Worm (Caenorhabditis elegans) whole organism, L4 larva: ENCODE measurements around the gene mltn-11.

Experiments
- D1046.2 ChIP-seq: fragments of 200-800 bp; sonication (Bioruptor generic); IDR thresholded peaks from 2 replicates; pipeline ENCODE4 v1.3.6; 2022; ENCODE audit warnings: missing genetic modification characterization, missing compliant biosample characterization
- Y105C5A.15 ChIP-seq: fragments of 200-800 bp; sonication (Bioruptor generic); IDR thresholded peaks from 2 replicates; pipeline ENCODE4 v1.3.6; 2022; ENCODE audit warnings: missing genetic modification characterization, missing compliant biosample characterization
- ZK546.5 ChIP-seq, 2 experiments: sonication (generic microtip); optimal IDR thresholded peaks; 2 replicates each; lab custom pipeline; 2017; ENCODE audit warnings: missing biosample characterization in 2 of 2, missing genetic modification characterization in 2 of 2
- aha-1 ChIP-seq: fragments of 150-350 bp; peaks from one replicate; lab custom pipeline; 2014; ENCODE audit warnings: missing biosample characterization, missing genetic modification characterization
- ceh-28 ChIP-seq: fragments of 150-350 bp; optimal IDR thresholded peaks from 2 replicates; lab custom pipeline; 2014; ENCODE audit warnings: missing biosample characterization, missing genetic modification reagents, missing genetic modification characterization
- ces-1 ChIP-seq: fragments of 150-350 bp; sonication (generic microtip); optimal IDR thresholded peaks from 4 replicates; lab custom pipeline; 2014; ENCODE audit warnings: missing biosample characterization, missing genetic modification reagents, missing genetic modification characterization
- daf-16 ChIP-seq, 3 experiments: sonication (generic microtip); optimal IDR thresholded peaks; 2 replicates each; lab custom pipeline; 2016 to 2017; ENCODE audit warnings: missing genetic modification characterization in 3 of 3, missing genetic modification reagents in 3 of 3, mild to moderate bottlenecking in 2 of 3, missing compliant biosample characterization in 2 of 3, missing biosample characterization in 1 of 3, moderate library complexity in 1 of 3
- dmd-9 ChIP-seq: fragments of 200-800 bp; sonication (Bioruptor generic); IDR thresholded peaks from 2 replicates; pipeline ENCODE4 v1.3.6; 2022; ENCODE audit warnings: missing genetic modification reagents, missing genetic modification characterization, missing compliant biosample characterization
- dve-1 ChIP-seq: sonication (generic microtip); optimal IDR thresholded peaks from 2 replicates; lab custom pipeline; 2017; ENCODE audit warnings: antibody characterized with exemption, mild to moderate bottlenecking, missing genetic modification characterization, missing compliant biosample characterization; ENCODE audit not compliant: insufficient read depth
- fkh-10 ChIP-seq: fragments of 150-350 bp; optimal IDR thresholded peaks from 2 replicates; lab custom pipeline; 2014; ENCODE audit warnings: missing biosample characterization, missing genetic modification reagents, missing genetic modification characterization
- fos-1 ChIP-seq: fragments of 150-350 bp; optimal IDR thresholded peaks from 2 replicates; lab custom pipeline; 2014; ENCODE audit warnings: missing biosample characterization, missing genetic modification characterization
- hmg-1.1 ChIP-seq: fragments of 200-800 bp; sonication (Bioruptor generic); IDR thresholded peaks from 2 replicates; pipeline ENCODE4 v1.3.6; 2022; ENCODE audit warnings: missing genetic modification reagents, missing genetic modification characterization, missing compliant biosample characterization
- lim-7 ChIP-seq: fragments of 200-800 bp; sonication (Bioruptor generic); IDR thresholded peaks from 2 replicates; pipeline ENCODE4 v1.3.6; 2022; ENCODE audit warnings: missing genetic modification characterization, missing compliant biosample characterization
- lin-13 ChIP-seq: fragments of 150-350 bp; optimal IDR thresholded peaks from 2 replicates; lab custom pipeline; 2014; ENCODE audit warnings: missing biosample characterization, missing genetic modification reagents, missing genetic modification characterization
- lin-38 ChIP-seq: fragments of 200-800 bp; sonication (Bioruptor generic); IDR thresholded peaks from 2 replicates; pipeline ENCODE4 v1.3.6; 2022; ENCODE audit warnings: missing genetic modification reagents, missing genetic modification characterization, missing compliant biosample characterization
- mxl-2 ChIP-seq: fragments of 200-800 bp; sonication (Bioruptor generic); conservative IDR thresholded peaks from 2 replicates; pipeline ENCODE4 v1.3.6; 2022; ENCODE audit warnings: missing genetic modification reagents, missing genetic modification characterization, missing compliant biosample characterization
- mxl-3 ChIP-seq: fragments of 200-800 bp; sonication (Bioruptor generic); optimal IDR thresholded peaks from 2 replicates; lab custom pipeline; 2018; ENCODE audit warnings: mild to moderate bottlenecking, missing genetic modification characterization, missing compliant biosample characterization
- nhr-25 ChIP-seq: sonication (generic microtip); optimal IDR thresholded peaks from 2 replicates; lab custom pipeline; 2017; ENCODE audit warnings: missing genetic modification characterization, mild to moderate bottlenecking, missing compliant biosample characterization, antibody characterized with exemption, moderate library complexity, borderline replicate concordance; ENCODE audit not compliant: insufficient read depth
- saeg-2 ChIP-seq: fragments of 200-800 bp; sonication (Bioruptor generic); IDR thresholded peaks from 2 replicates; pipeline ENCODE4 v1.3.6; 2022; ENCODE audit warnings: missing genetic modification reagents, missing genetic modification characterization, missing compliant biosample characterization
- sdz-12 ChIP-seq: fragments of 200-800 bp; sonication (Bioruptor generic); optimal IDR thresholded peaks from 2 replicates; lab custom pipeline; 2018; ENCODE audit warnings: mild to moderate bottlenecking, missing genetic modification characterization, missing compliant biosample characterization
- snpc-1.2 ChIP-seq: fragments of 200-800 bp; sonication (Bioruptor generic); IDR thresholded peaks from 2 replicates; pipeline ENCODE4 v1.3.6; 2022; ENCODE audit warnings: missing genetic modification reagents, missing genetic modification characterization, missing compliant biosample characterization
- tag-97 ChIP-seq: fragments of 200-800 bp; sonication (Bioruptor generic); IDR thresholded peaks from 2 replicates; pipeline ENCODE4 v1.3.6; 2022; ENCODE audit warnings: missing genetic modification characterization, missing compliant biosample characterization
- tra-1 ChIP-seq: fragments of 200-800 bp; sonication (Bioruptor generic); IDR thresholded peaks from 2 replicates; pipeline ENCODE4 v1.3.6; 2022; ENCODE audit warnings: missing genetic modification reagents, missing genetic modification characterization, missing compliant biosample characterization
- unc-39 ChIP-seq: sonication (generic microtip); optimal IDR thresholded peaks from 2 replicates; lab custom pipeline; 2017; ENCODE audit warnings: missing biosample characterization, missing genetic modification characterization
- unc-62 ChIP-seq, 3 experiments: fragments of 150-350 bp in 1 of 3; sonication (generic microtip); optimal IDR thresholded peaks in 2 of 3; peaks in 1 of 3; 1 replicate in 1 of 3; 2 replicates in 2 of 3; lab custom pipeline; 2014 to 2017; ENCODE audit warnings: missing biosample characterization in 3 of 3, missing genetic modification characterization in 3 of 3, missing genetic modification reagents in 3 of 3, missing genotype in 1 of 3
- zfp-3 ChIP-seq: fragments of 200-800 bp; sonication (Bioruptor generic); conservative IDR thresholded peaks from 2 replicates; pipeline ENCODE4 v1.3.6; 2022; ENCODE audit warnings: missing genetic modification reagents, missing genetic modification characterization, missing compliant biosample characterization
- zip-11 ChIP-seq: fragments of 200-800 bp; sonication (Bioruptor generic); IDR thresholded peaks from 2 replicates; pipeline ENCODE4 v1.3.6; 2022; ENCODE audit warnings: missing genetic modification characterization, missing compliant biosample characterization
- zip-2 ChIP-seq: fragments of 150-350 bp; optimal IDR thresholded peaks from 2 replicates; lab custom pipeline; 2014; ENCODE audit warnings: missing biosample characterization, missing genetic modification characterization
- ztf-7 ChIP-seq: fragments of 150-350 bp; optimal IDR thresholded peaks from 2 replicates; lab custom pipeline; 2014; ENCODE audit warnings: missing biosample characterization, missing genetic modification characterization

The mltn-11 gene

ce11 chrV:16672198-16672597, 36.2 kb downstream of the mltn-11 start, which contains the start of gene F14F8.8:
Gene F14F8.8, minus strand, starts transcription at chrV:16672298.
- TF ChIP-seq snpc-1.2 (GFP tag; lab: Robert Waterston, UW): no peak
- no peak for TF ChIP-seq tag-97

- peak in 1 of 2 experiments; percentile 80 for TF ChIP-seq unc-62 (GFP tag; optimal IDR thresholded peaks at IDR 0.05 in 1 of 2; lab: Kevin White, UChicago)
- TF ChIP-seq unc-62 (tag; optimal IDR thresholded peaks at IDR 0.05; lab: Kevin White, UChicago): no peak
- TF ChIP-seq unc-39 (tag; lab: Kevin White, UChicago): no peak
- TF ChIP-seq aha-1: peak; percentile 91
Measured at ce11 chrV:16674399-16674798, 38.4 kb downstream of the mltn-11 start.

- TF ChIP-seq lim-7 (no peak), aha-1 (no peak), dmd-9 (GFP tag; lab: Robert Waterston, UW) (no peak), zip-11 (GFP tag; lab: Robert Waterston, UW) (no peak), zip-2 (tag; lab: Kevin White, UChicago) (no peak), ztf-7 (tag; lab: Kevin White, UChicago) (no peak), dve-1 (no peak), sdz-12 (GFP tag; lab: Kevin White, UChicago) (no peak), saeg-2 (GFP tag; lab: Robert Waterston, UW) (no peak), lin-38 (GFP tag; lab: Robert Waterston, UW) (no peak), fkh-10 (GFP tag; lab: Kevin White, UChicago) (no peak)
Measured at ce11 chrV:16675553-16675952, 39.6 kb downstream of the mltn-11 start, which contains the start of gene srz-1. Gene srz-1, plus strand, starts transcription at chrV:16675853.

ce11 chrV:16679237-16679636, 43.3 kb downstream of the mltn-11 start, which contains the start of gene srz-103:
Gene srz-103, minus strand, starts transcription at chrV:16679337.
- TF ChIP-seq nhr-25 (tag; lab: Kevin White, UChicago): no peak
- no peak for TF ChIP-seq fos-1

- no peak for TF ChIP-seq ces-1
- TF ChIP-seq lim-7: no peak
- TF ChIP-seq Y105C5A.15 (GFP tag; lab: Robert Waterston, UW): no peak
- TF ChIP-seq daf-16 (GFP tag; optimal IDR thresholded peaks at IDR 0.05; lab: Kevin White, UChicago): no peak
- TF ChIP-seq daf-16 (tag; optimal IDR thresholded peaks at IDR 0.05; lab: Kevin White, UChicago): no peak
- TF ChIP-seq tra-1 (GFP tag; lab: Robert Waterston, UW): no peak
- peak in 1 of 2 experiments; percentile 58 for TF ChIP-seq unc-62 (GFP tag; optimal IDR thresholded peaks at IDR 0.05 in 1 of 2; lab: Kevin White, UChicago)
- no peak for TF ChIP-seq unc-62 (tag; optimal IDR thresholded peaks at IDR 0.05; lab: Kevin White, UChicago)
- TF ChIP-seq ZK546.5 (tag; optimal IDR thresholded peaks at IDR 0.05; lab: Kevin White, UChicago): no peak
Measured at ce11 chrV:16679981-16680380, 44.0 kb downstream of the mltn-11 start, which contains the start of gene srw-44. Gene srw-44, plus strand, starts transcription at chrV:16680281.

ce11 chrV:16682886-16683285, 46.9 kb downstream of the mltn-11 start, which contains the start of gene srw-36:
Gene srw-36, plus strand, starts transcription at chrV:16683186.
- no peak for TF ChIP-seq mxl-2 (GFP tag; lab: Robert Waterston, UW)
- no peak for TF ChIP-seq ceh-28
- TF ChIP-seq lin-13 (GFP tag; lab: Kevin White, UChicago): no peak

ce11 chrV:16683359-16683758, 47.4 kb downstream of the mltn-11 start:
- TF ChIP-seq hmg-1.1 (GFP tag; lab: Robert Waterston, UW) (no peak), mxl-3 (GFP tag; lab: Kevin White, UChicago) (no peak), D1046.2 (GFP tag; lab: Robert Waterston, UW) (no peak), zfp-3 (no peak), aha-1 (peak; percentile 91)
- TF ChIP-seq, all 104 proteins: peak for 1
